Fruit fly (Drosophila melanogaster): ENCODE results near the gene Myc.

DNA sequence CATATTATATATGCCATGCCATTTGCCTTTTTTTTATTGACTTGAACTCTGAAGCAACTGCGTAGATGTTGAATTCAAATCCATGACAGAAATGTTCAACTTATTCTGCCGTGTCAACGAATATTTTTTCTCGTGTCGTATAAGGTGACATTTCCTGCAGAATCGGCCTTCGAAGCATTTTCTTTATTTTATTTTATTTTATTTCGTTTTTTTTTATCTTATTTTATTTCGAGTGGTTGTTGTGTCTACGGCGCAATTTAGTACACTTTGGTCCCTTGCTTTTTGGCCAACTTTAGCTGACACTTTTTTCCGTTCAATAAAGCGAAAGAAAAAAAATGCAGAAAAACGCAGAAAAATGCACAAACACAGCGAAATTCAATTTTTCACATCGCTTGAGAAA lies 11.3 kb upstream of the Myc start:
- TF ChIP-seq svp (GFP tag) (peak; percentile 48), CG32006 (GFP tag; optimal IDR thresholded peaks at IDR 0.05) (no peak), CG16779 (tag; optimal IDR thresholded peaks at IDR 0.05) (no peak), CG6854 (GFP tag; optimal IDR thresholded peaks at IDR 0.05) (no peak), CG3919 (GFP tag; optimal IDR thresholded peaks at IDR 0.05) (no peak), CG7368 (GFP tag; optimal IDR thresholded peaks at IDR 0.05) (no peak), Lpt (GFP tag; optimal IDR thresholded peaks at IDR 0.05) (no peak), vri (GFP tag; optimal IDR thresholded peaks at IDR 0.05) (no peak), fd85E (GFP tag; optimal IDR thresholded peaks at IDR 0.05) (no peak), Blimp-1 (GFP tag; optimal IDR thresholded peaks at IDR 0.05) (no peak), acj6 (GFP tag; optimal IDR thresholded peaks at IDR 0.05) (no peak)

All from whole organism, prepupa.